Worm (Caenorhabditis elegans) whole organism, L1 larva: ENCODE data around the gene ptp-3.

ENCODE experiments used
- C04F5.9 ChIP-seq: sonication (generic microtip); optimal IDR thresholded peaks from 2 replicates; lab custom pipeline; 2016; ENCODE audit warnings: missing genetic modification characterization, missing compliant biosample characterization
- C34B4.2 ChIP-seq: sonication (generic microtip); optimal IDR thresholded peaks from 2 replicates; lab custom pipeline; 2017; ENCODE audit warnings: mild to moderate bottlenecking, missing genetic modification characterization, missing compliant biosample characterization
- ama-1 ChIP-seq: fragments of 150-350 bp; optimal IDR thresholded peaks from 2 replicates; lab custom pipeline; 2014
- blmp-1 ChIP-seq: fragments of 150-350 bp; optimal IDR thresholded peaks from 2 replicates; lab custom pipeline; 2014; ENCODE audit warnings: missing biosample characterization, missing genetic modification characterization
- ceh-63 ChIP-seq: fragments of 200-800 bp; sonication (Bioruptor generic); optimal IDR thresholded peaks from 2 replicates; lab custom pipeline; 2018; ENCODE audit warnings: mild to moderate bottlenecking, missing genetic modification characterization, missing compliant biosample characterization
- ceh-8 ChIP-seq: fragments of 200-800 bp; sonication (Bioruptor generic); optimal IDR thresholded peaks from 2 replicates; lab custom pipeline; 2018; ENCODE audit warnings: mild to moderate bottlenecking, missing genetic modification characterization, moderate library complexity, missing compliant biosample characterization
- ceh-88 ChIP-seq: fragments of 200-800 bp; sonication (Bioruptor generic); IDR thresholded peaks from 2 replicates; pipeline ENCODE4 v1.3.6; 2022; ENCODE audit warnings: missing genetic modification characterization, missing compliant biosample characterization
- dpl-1 ChIP-seq, 3 experiments: fragments of 150-350 bp in 2 of 3; sonication (generic microtip) in 1 of 3; optimal IDR thresholded peaks; 2 replicates each; lab custom pipeline; 2014 to 2017; ENCODE audit warnings: missing biosample characterization in 3 of 3, missing genetic modification characterization in 3 of 3, missing genetic modification reagents in 3 of 3
- dsc-1 ChIP-seq: sonication (generic microtip); optimal IDR thresholded peaks from 2 replicates; lab custom pipeline; 2016; ENCODE audit warnings: mild to moderate bottlenecking, missing genetic modification characterization, missing compliant biosample characterization
- efl-1 ChIP-seq, 4 experiments: fragments of 150-350 bp; optimal IDR thresholded peaks in 3 of 4; peaks in 1 of 4; 1 replicate in 1 of 4; 2 replicates in 3 of 4; lab custom pipeline; 2014; ENCODE audit warnings: missing biosample characterization in 2 of 4, missing genetic modification characterization in 2 of 4, missing genetic modification reagents in 2 of 4
- egl-13 ChIP-seq: sonication (generic microtip); optimal IDR thresholded peaks from 2 replicates; lab custom pipeline; 2016; ENCODE audit warnings: missing genotype, missing genetic modification reagents, missing genetic modification characterization, missing compliant biosample characterization
- egl-27 ChIP-seq, 2 experiments: fragments of 150-350 bp in 1 of 2; sonication (generic microtip); optimal IDR thresholded peaks; 3 replicates each; lab custom pipeline; 2017 to 2018; ENCODE audit warnings: missing biosample characterization in 2 of 2, missing genetic modification characterization in 2 of 2, missing genetic modification reagents in 2 of 2
- elt-3 ChIP-seq, 6 experiments: fragments of 150-350 bp in 1 of 6; sonication (generic microtip); optimal IDR thresholded peaks; 2 replicates each; lab custom pipeline; 2017 to 2018; ENCODE audit warnings: missing biosample characterization in 6 of 6, missing genetic modification characterization in 6 of 6, inconsistent platforms in 1 of 6
- fkh-4 ChIP-seq: sonication (generic microtip); optimal IDR thresholded peaks from 2 replicates; lab custom pipeline; 2016; ENCODE audit warnings: missing compliant biosample characterization, missing genetic modification characterization, borderline replicate concordance
- fos-1 ChIP-seq: fragments of 150-350 bp; optimal IDR thresholded peaks from 2 replicates; lab custom pipeline; 2014; ENCODE audit warnings: missing biosample characterization, missing genetic modification characterization
- hlh-17 ChIP-seq: fragments of 200-800 bp; sonication (Bioruptor generic); optimal IDR thresholded peaks from 2 replicates; lab custom pipeline; 2018; ENCODE audit warnings: missing genetic modification characterization, mild to moderate bottlenecking, missing compliant biosample characterization, moderate library complexity, borderline replicate concordance
- hpl-2 ChIP-seq: fragments of 150-350 bp; optimal IDR thresholded peaks from 2 replicates; lab custom pipeline; 2014; ENCODE audit warnings: missing biosample characterization, missing genetic modification reagents, missing genetic modification characterization
- lin-14 ChIP-seq: fragments of 200-800 bp; sonication (Bioruptor generic); optimal IDR thresholded peaks from 2 replicates; lab custom pipeline; 2018; ENCODE audit warnings: mild to moderate bottlenecking, missing genetic modification characterization, moderate library complexity, missing compliant biosample characterization
- lin-39 ChIP-seq: fragments of 150-350 bp; optimal IDR thresholded peaks from 2 replicates; lab custom pipeline; 2014; ENCODE audit warnings: missing biosample characterization, missing genetic modification reagents, missing genetic modification characterization
- lsy-2 ChIP-seq, 2 experiments: fragments of 150-350 bp; optimal IDR thresholded peaks; 2 replicates each; lab custom pipeline; 2014; ENCODE audit warnings: missing biosample characterization in 2 of 2, missing genetic modification characterization in 2 of 2
- mdl-1 ChIP-seq, 2 experiments: fragments of 150-350 bp; optimal IDR thresholded peaks; 2 replicates each; lab custom pipeline; 2014 to 2017; ENCODE audit warnings: missing biosample characterization in 2 of 2, missing genetic modification characterization in 2 of 2, inconsistent platforms in 1 of 2
- mep-1 ChIP-seq: fragments of 150-350 bp; optimal IDR thresholded peaks from 2 replicates; lab custom pipeline; 2014; ENCODE audit warnings: missing biosample characterization, missing genetic modification characterization
- nhr-12 ChIP-seq: sonication (generic microtip); optimal IDR thresholded peaks from 2 replicates; lab custom pipeline; 2017; ENCODE audit warnings: missing biosample characterization, missing genetic modification characterization
- nhr-19 ChIP-seq: fragments of 200-800 bp; sonication (Bioruptor generic); conservative IDR thresholded peaks from 2 replicates; pipeline ENCODE4 v1.3.6; 2022; ENCODE audit warnings: missing genetic modification characterization, missing compliant biosample characterization
- nhr-237 ChIP-seq: fragments of 150-350 bp; optimal IDR thresholded peaks from 2 replicates; lab custom pipeline; 2014; ENCODE audit warnings: missing biosample characterization, missing genetic modification characterization
- nhr-28 ChIP-seq: fragments of 150-350 bp; optimal IDR thresholded peaks from 2 replicates; lab custom pipeline; 2014; ENCODE audit warnings: missing biosample characterization, missing genetic modification characterization
- nhr-47 ChIP-seq: sonication (generic microtip); optimal IDR thresholded peaks from 2 replicates; lab custom pipeline; 2016; ENCODE audit warnings: mild to moderate bottlenecking, missing genetic modification characterization, moderate library complexity, missing compliant biosample characterization
- nhr-76 ChIP-seq: sonication (generic microtip); optimal IDR thresholded peaks from 2 replicates; lab custom pipeline; 2017; ENCODE audit warnings: missing biosample characterization, missing genetic modification characterization
- nhr-77 ChIP-seq: fragments of 150-350 bp; optimal IDR thresholded peaks from 2 replicates; lab custom pipeline; 2014; ENCODE audit warnings: missing biosample characterization, missing genetic modification characterization
- nhr-84 ChIP-seq: sonication (generic microtip); optimal IDR thresholded peaks from 2 replicates; lab custom pipeline; 2017; ENCODE audit warnings: missing biosample characterization, missing genetic modification characterization
- nhr-85 ChIP-seq: sonication (generic microtip); peaks from one replicate; lab custom pipeline; 2016; ENCODE audit warnings: missing genetic modification characterization, inconsistent platforms, missing compliant biosample characterization
- nhr-90 ChIP-seq: sonication (generic microtip); optimal IDR thresholded peaks from 2 replicates; lab custom pipeline; 2016; ENCODE audit warnings: mild to moderate bottlenecking, missing genetic modification characterization, missing compliant biosample characterization; ENCODE audit not compliant: poor library complexity
- pag-3 ChIP-seq: sonication (generic microtip); optimal IDR thresholded peaks from 2 replicates; lab custom pipeline; 2017; ENCODE audit warnings: missing genetic modification characterization, mild to moderate bottlenecking, missing compliant biosample characterization, antibody characterized with exemption, borderline replicate concordance; ENCODE audit not compliant: insufficient read depth
- pax-3 ChIP-seq: fragments of 200-800 bp; sonication (Bioruptor generic); optimal IDR thresholded peaks from 2 replicates; lab custom pipeline; 2018; ENCODE audit warnings: mild to moderate bottlenecking, missing genetic modification characterization, moderate library complexity, missing compliant biosample characterization
- skn-1 ChIP-seq: fragments of 150-350 bp; optimal IDR thresholded peaks from 2 replicates; lab custom pipeline; 2014; ENCODE audit warnings: missing biosample characterization, missing genetic modification characterization
- snpc-4 ChIP-seq: fragments of 150-350 bp; optimal IDR thresholded peaks from 2 replicates; lab custom pipeline; 2014; ENCODE audit warnings: missing biosample characterization, missing genetic modification characterization
- snu-23 ChIP-seq: sonication (generic microtip); optimal IDR thresholded peaks from 2 replicates; lab custom pipeline; 2016; ENCODE audit warnings: missing genetic modification characterization, missing compliant biosample characterization
- sptf-1 ChIP-seq: fragments of 150-350 bp; optimal IDR thresholded peaks from 2 replicates; lab custom pipeline; 2014; ENCODE audit warnings: missing biosample characterization, missing genetic modification characterization
- swsn-7 ChIP-seq: sonication (generic microtip); optimal IDR thresholded peaks from 2 replicates; lab custom pipeline; 2016; ENCODE audit warnings: missing genetic modification characterization, missing compliant biosample characterization
- tbx-2 ChIP-seq: sonication (generic microtip); optimal IDR thresholded peaks from 2 replicates; lab custom pipeline; 2016; ENCODE audit warnings: missing genetic modification characterization, missing compliant biosample characterization
- tlp-1 ChIP-seq: fragments of 150-350 bp; optimal IDR thresholded peaks from 2 replicates; lab custom pipeline; 2014; ENCODE audit warnings: missing biosample characterization, missing genetic modification characterization
- unc-30 ChIP-seq: sonication (generic microtip); optimal IDR thresholded peaks from 2 replicates; lab custom pipeline; 2017; ENCODE audit warnings: missing biosample characterization, missing genetic modification characterization
- vab-15 ChIP-seq: sonication (generic microtip); optimal IDR thresholded peaks from 2 replicates; lab custom pipeline; 2017; ENCODE audit warnings: missing genotype, mild to moderate bottlenecking, missing genetic modification characterization, missing compliant biosample characterization
- zag-1 ChIP-seq: fragments of 150-350 bp; optimal IDR thresholded peaks from 2 replicates; lab custom pipeline; 2014; ENCODE audit warnings: missing biosample characterization, missing genetic modification characterization
- zip-4 ChIP-seq: fragments of 200-800 bp; sonication (Bioruptor generic); optimal IDR thresholded peaks from 2 replicates; lab custom pipeline; 2018; ENCODE audit warnings: mild to moderate bottlenecking, missing genetic modification characterization, moderate library complexity, missing compliant biosample characterization
- ztf-4 ChIP-seq: fragments of 150-350 bp; optimal IDR thresholded peaks from 2 replicates; lab custom pipeline; 2014; ENCODE audit warnings: missing biosample characterization, missing genetic modification characterization

The ptp-3 gene

DNA sequence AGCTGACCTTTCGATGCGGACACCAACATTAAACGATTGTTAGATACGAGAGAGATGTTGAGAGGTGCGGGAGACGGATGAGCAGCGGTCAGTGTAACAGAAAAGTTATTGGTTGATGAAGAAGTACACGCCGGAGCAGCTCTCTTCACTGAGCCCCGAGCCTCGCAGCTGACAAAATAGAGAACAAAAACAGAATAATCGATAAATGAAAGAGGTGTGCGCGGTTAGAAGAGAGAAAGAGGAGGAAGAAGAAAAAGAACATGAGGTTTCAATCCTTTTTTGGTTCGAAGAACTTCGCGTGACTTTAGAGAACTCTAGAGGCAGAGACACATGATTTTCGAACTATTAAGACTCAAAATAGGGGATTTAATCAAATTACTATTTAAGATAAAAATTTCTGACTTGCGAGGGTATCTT is 66.5 kb downstream of the ptp-3 start (continued):
- TF ChIP-seq lin-39 (tag; lab: Kevin White, UChicago) (no peak), nhr-237 (tag; lab: Kevin White, UChicago) (no peak), nhr-28 (tag; lab: Kevin White, UChicago) (no peak), swsn-7 (tag; lab: Kevin White, UChicago) (peak; percentile 8), pag-3 (tag; lab: Kevin White, UChicago) (no peak), skn-1 (peak; percentile 34), blmp-1 (no peak), nhr-84 (tag; lab: Kevin White, UChicago) (no peak), zip-4 (no peak), ceh-8 (GFP tag; lab: Kevin White, UChicago) (peak; percentile 18), ztf-4 (tag; lab: Kevin White, UChicago) (no peak), ceh-88 (GFP tag; lab: Robert Waterston, UW) (no peak), snu-23 (GFP tag; lab: Kevin White, UChicago) (peak; percentile 54), elt-3 (tag; optimal IDR thresholded peaks at IDR 0.05; lab: Kevin White, UChicago) (no peak), mdl-1 (tag; optimal IDR thresholded peaks at IDR 0.05; lab: Kevin White, UChicago) (no peak), dpl-1 (GFP tag; optimal IDR thresholded peaks at IDR 0.05; lab: Kevin White, UChicago) (peak in 1 of 3 experiments; percentile 29), unc-30 (tag; lab: Kevin White, UChicago) (no peak), snpc-4 (no peak), vab-15 (no peak), ama-1 (lab: Kevin White, UChicago) (no peak), hpl-2 (GFP tag; lab: Kevin White, UChicago) (no peak), fkh-4 (tag; lab: Kevin White, UChicago) (no peak), nhr-47 (tag; lab: Kevin White, UChicago) (peak; percentile 58), tlp-1 (tag; lab: Kevin White, UChicago) (no peak), mep-1 (tag; lab: Kevin White, UChicago) (peak; percentile 7), lin-14 (GFP tag; lab: Kevin White, UChicago) (peak; percentile 80), C04F5.9 (tag; lab: Kevin White, UChicago) (no peak), hlh-17 (GFP tag; lab: Kevin White, UChicago) (no peak), ceh-63 (GFP tag; lab: Kevin White, UChicago) (no peak), nhr-19 (GFP tag; lab: Robert Waterston, UW) (peak; percentile 35), efl-1 (optimal IDR thresholded peaks at IDR 0.05; lab: Kevin White, UChicago) (peak in 1 of 2 experiments; percentile 25), efl-1 (GFP tag; optimal IDR thresholded peaks at IDR 0.05 in 1 of 2; lab: Kevin White, UChicago) (peak in 1 of 2 experiments; percentile 88), sptf-1 (no peak), zag-1 (tag; lab: Kevin White, UChicago) (no peak), C34B4.2 (tag; lab: Kevin White, UChicago) (no peak), egl-27 (tag; optimal IDR thresholded peaks at IDR 0.05; lab: Kevin White, UChicago) (no peak), nhr-90 (tag; lab: Kevin White, UChicago) (no peak), pax-3 (tag; lab: Kevin White, UChicago) (peak; percentile 54), dsc-1 (tag; lab: Kevin White, UChicago) (peak; percentile 83), tbx-2 (tag; lab: Kevin White, UChicago) (no peak), nhr-12 (tag; lab: Kevin White, UChicago) (no peak), nhr-85 (peak; percentile 55), fos-1 (no peak), egl-13 (tag; lab: Kevin White, UChicago) (peak; percentile 33), nhr-77 (no peak), lsy-2 (tag; optimal IDR thresholded peaks at IDR 0.05; lab: Kevin White, UChicago) (peak in 1 of 2 experiments; percentile 51), nhr-76 (tag; lab: Kevin White, UChicago) (no peak)
